Fruit fly (Drosophila melanogaster) whole organism, embryonic: ENCODE data around the gene CG46465.

Source experiments
- Antp ChIP-seq: fragments of 200-800 bp; sonication (Bioruptor generic); optimal IDR thresholded peaks from 3 replicates; lab custom pipeline; 2016; ENCODE audit warnings: missing biosample characterization, missing genetic modification characterization
- B-H1 ChIP-seq: fragments of 200-800 bp; sonication (Bioruptor generic); IDR thresholded peaks from 3 replicates; pipeline ENCODE4 v1.3.6; 2022; ENCODE audit warnings: missing biosample characterization, missing genetic modification characterization
- BEAF-32 ChIP-seq: fragments of 200-800 bp; sonication (Bioruptor generic); optimal IDR thresholded peaks from 3 replicates; lab custom pipeline; 2017; ENCODE audit warnings: missing biosample characterization, missing genetic modification characterization, mild to moderate bottlenecking, moderate library complexity, missing genetic modification reagents
- Bdp1 ChIP-seq: fragments of 200-800 bp; sonication (Bioruptor generic); optimal IDR thresholded peaks from 3 replicates; lab custom pipeline; 2016; ENCODE audit warnings: missing biosample characterization, missing genetic modification characterization
- CG12659 ChIP-seq: fragments of 200-800 bp; sonication (Bioruptor generic); optimal IDR thresholded peaks from 3 replicates; lab custom pipeline; 2017; ENCODE audit warnings: mild to moderate bottlenecking, missing biosample characterization, missing genetic modification reagents, missing genetic modification characterization
- CG15514 ChIP-seq: fragments of 200-800 bp; sonication (Bioruptor generic); optimal IDR thresholded peaks from 3 replicates; lab custom pipeline; 2017; ENCODE audit warnings: missing biosample characterization, missing genetic modification characterization, mild to moderate bottlenecking, moderate library complexity, missing genetic modification reagents
- CG1603 ChIP-seq: fragments of 200-800 bp; sonication (Bioruptor generic); optimal IDR thresholded peaks from 2 replicates; lab custom pipeline; 2019; ENCODE audit warnings: missing biosample characterization, mild to moderate bottlenecking, missing genetic modification characterization, moderate library complexity
- CG16813 ChIP-seq: fragments of 200-800 bp; sonication (Bioruptor generic); IDR thresholded peaks from 3 replicates; pipeline ENCODE4 v1.3.6; 2022; ENCODE audit warnings: missing biosample characterization, missing genetic modification characterization; ENCODE audit not compliant: partially characterized antibody
- CG2116 ChIP-seq: fragments of 200-800 bp; sonication (Bioruptor generic); optimal IDR thresholded peaks from 3 replicates; lab custom pipeline; 2018; ENCODE audit warnings: missing biosample characterization, mild to moderate bottlenecking, missing genetic modification characterization
- CG2202 ChIP-seq: fragments of 200-800 bp; sonication (Bioruptor generic); optimal IDR thresholded peaks from 2 replicates; lab custom pipeline; 2018; ENCODE audit warnings: missing biosample characterization, mild to moderate bottlenecking, missing genetic modification characterization
- CG30020 ChIP-seq: fragments of 200-800 bp; optimal IDR thresholded peaks from 2 replicates; lab custom pipeline; 2019; ENCODE audit warnings: missing biosample characterization, mild to moderate bottlenecking, missing genetic modification characterization, moderate library complexity
- CG32772 ChIP-seq: fragments of 200-800 bp; sonication (Bioruptor generic); IDR thresholded peaks from 2 replicates; pipeline ENCODE4 v1.3.6; 2022; ENCODE audit warnings: missing biosample characterization, missing genetic modification characterization
- CG3838 ChIP-seq: fragments of 200-800 bp; sonication (Bioruptor generic); optimal IDR thresholded peaks from 3 replicates; lab custom pipeline; 2016; ENCODE audit warnings: missing biosample characterization, missing genetic modification characterization
- CG42726 ChIP-seq: fragments of 200-800 bp; sonication (Bioruptor generic); IDR thresholded peaks from 2 replicates; pipeline ENCODE4 v1.3.6; 2022; ENCODE audit warnings: missing biosample characterization, missing genetic modification characterization; ENCODE audit not compliant: partially characterized antibody
- CG4328 ChIP-seq: fragments of 200-800 bp; sonication (Bioruptor generic); optimal IDR thresholded peaks from 3 replicates; lab custom pipeline; 2017; ENCODE audit warnings: missing biosample characterization, missing genetic modification reagents, missing genetic modification characterization
- CG4730 ChIP-seq: fragments of 200-800 bp; sonication (Bioruptor generic); IDR thresholded peaks from 2 replicates; pipeline ENCODE4 v1.3.6; 2022; ENCODE audit warnings: missing biosample characterization, missing genetic modification characterization
- CG5245 ChIP-seq: fragments of 200-800 bp; sonication (Bioruptor generic); optimal IDR thresholded peaks from 3 replicates; lab custom pipeline; 2016; ENCODE audit warnings: missing biosample characterization, missing genetic modification characterization
- CG6791 ChIP-seq: fragments of 200-800 bp; sonication (Bioruptor generic); IDR thresholded peaks from 3 replicates; pipeline ENCODE4 v1.3.6; 2022; ENCODE audit warnings: missing biosample characterization, missing genetic modification characterization; ENCODE audit not compliant: partially characterized antibody
- CG7745 ChIP-seq: fragments of 200-800 bp; sonication (Bioruptor generic); optimal IDR thresholded peaks from 2 replicates; lab custom pipeline; 2018; ENCODE audit warnings: missing biosample characterization, mild to moderate bottlenecking, missing genetic modification characterization, moderate library complexity
- CG7928 ChIP-seq: fragments of 200-800 bp; sonication (Bioruptor generic); optimal IDR thresholded peaks from 2 replicates; lab custom pipeline; 2017; ENCODE audit warnings: missing biosample characterization, mild to moderate bottlenecking, missing genetic modification characterization
- CG9932 ChIP-seq: fragments of 200-800 bp; sonication (Bioruptor generic); IDR thresholded peaks from 2 replicates; pipeline ENCODE4 v1.3.6; 2022; ENCODE audit warnings: missing biosample characterization, missing genetic modification characterization
- Dip3 ChIP-seq: fragments of 200-800 bp; sonication (Bioruptor generic); optimal IDR thresholded peaks from 3 replicates; lab custom pipeline; 2016; ENCODE audit warnings: missing biosample characterization, missing genetic modification characterization
- Dll ChIP-seq: fragments of 200-800 bp; sonication (Bioruptor generic); IDR thresholded peaks from 4 replicates; pipeline ENCODE4 v1.3.6; 2022; ENCODE audit warnings: missing biosample characterization, missing genetic modification characterization; ENCODE audit not compliant: partially characterized antibody
- Eip74EF ChIP-seq, 2 experiments: fragments of 200-800 bp in 1 of 2; fragments of >200 bp in 1 of 2; sonication (Bioruptor generic) in 1 of 2; optimal IDR thresholded peaks; 2 replicates each; lab custom pipeline; 2017 to 2019; ENCODE audit warnings: missing biosample characterization in 2 of 2, missing genetic modification characterization in 2 of 2, mild to moderate bottlenecking in 1 of 2, moderate library complexity in 1 of 2
- Elba2 ChIP-seq: fragments of 200-800 bp; sonication (Bioruptor generic); optimal IDR thresholded peaks from 3 replicates; lab custom pipeline; 2016; ENCODE audit warnings: missing biosample characterization, missing genetic modification characterization
- MESR4 ChIP-seq: fragments of 200-800 bp; sonication (Bioruptor generic); optimal IDR thresholded peaks from 2 replicates; lab custom pipeline; 2018; ENCODE audit warnings: missing biosample characterization, mild to moderate bottlenecking, missing genetic modification characterization, moderate library complexity
- NFAT ChIP-seq: fragments of 200-800 bp; sonication (Bioruptor generic); IDR thresholded peaks from 2 replicates; pipeline ENCODE4 v1.3.6; 2022; ENCODE audit warnings: missing biosample characterization, missing genetic modification characterization
- NK7.1 ChIP-seq: fragments of 200-800 bp; sonication (Bioruptor generic); optimal IDR thresholded peaks from 3 replicates; lab custom pipeline; 2016; ENCODE audit warnings: missing biosample characterization, missing genetic modification characterization
- Sin3A ChIP-seq: fragments of >200 bp; optimal IDR thresholded peaks from 2 replicates; lab custom pipeline; 2018
- TFAM ChIP-seq: fragments of 200-800 bp; sonication (Bioruptor generic); optimal IDR thresholded peaks from 2 replicates; lab custom pipeline; 2017; ENCODE audit warnings: missing biosample characterization, missing genetic modification characterization, inconsistent platforms
- Trl ChIP-seq, 3 experiments: fragments of >200 bp in 2 of 3; fragments of 200-800 bp in 1 of 3; sonication (Bioruptor generic) in 1 of 3; optimal IDR thresholded peaks; 2 replicates in 1 of 3; 3 replicates in 2 of 3; lab custom pipeline; 2016 to 2017; ENCODE audit warnings: missing biosample characterization in 1 of 3, missing genetic modification characterization in 1 of 3
- Xrp1 ChIP-seq: fragments of 200-800 bp; sonication (Bioruptor generic); IDR thresholded peaks from 2 replicates; pipeline ENCODE4 v1.3.6; 2022; ENCODE audit warnings: missing biosample characterization, missing genetic modification characterization
- YL-1 ChIP-seq: fragments of 200-800 bp; sonication (Bioruptor generic); optimal IDR thresholded peaks from 3 replicates; lab custom pipeline; 2017; ENCODE audit warnings: missing biosample characterization, mild to moderate bottlenecking, missing genetic modification characterization
- abd-A ChIP-seq: fragments of 200-800 bp; sonication (Bioruptor generic); optimal IDR thresholded peaks from 3 replicates; lab custom pipeline; 2019; ENCODE audit warnings: missing biosample characterization, mild to moderate bottlenecking, missing genetic modification characterization, moderate library complexity
- bowl ChIP-seq: fragments of 200-800 bp; sonication (Bioruptor generic); IDR thresholded peaks from 2 replicates; pipeline ENCODE4 v1.3.6; 2022; ENCODE audit warnings: missing biosample characterization, missing genetic modification characterization
- br ChIP-seq: fragments of >200 bp; optimal IDR thresholded peaks from 2 replicates; lab custom pipeline; 2017
- cg ChIP-seq: fragments of 200-800 bp; sonication (Bioruptor generic); optimal IDR thresholded peaks from 3 replicates; lab custom pipeline; 2019; ENCODE audit warnings: missing biosample characterization, mild to moderate bottlenecking, missing genetic modification characterization, moderate library complexity
- fd64A ChIP-seq: fragments of 200-800 bp; sonication (Bioruptor generic); optimal IDR thresholded peaks from 3 replicates; lab custom pipeline; 2018; ENCODE audit warnings: missing biosample characterization, mild to moderate bottlenecking, missing genetic modification characterization
- gsb ChIP-seq: fragments of 200-800 bp; sonication (Bioruptor generic); IDR thresholded peaks from 2 replicates; pipeline ENCODE4 v1.3.6; 2022; ENCODE audit warnings: missing biosample characterization, missing genetic modification characterization
- insv ChIP-seq, 2 experiments: fragments of 200-800 bp; sonication (Bioruptor generic); optimal IDR thresholded peaks; 3 replicates each; lab custom pipeline; 2016 to 2018; ENCODE audit warnings: missing biosample characterization in 2 of 2, missing genetic modification characterization in 2 of 2
- lbe ChIP-seq: fragments of 200-800 bp; sonication (Bioruptor generic); optimal IDR thresholded peaks from 2 replicates; lab custom pipeline; 2016; ENCODE audit warnings: missing biosample characterization, mild to moderate bottlenecking, missing genetic modification characterization
- nerfin-2 ChIP-seq: fragments of 200-800 bp; sonication (Bioruptor generic); IDR thresholded peaks from 2 replicates; pipeline ENCODE4 v1.3.6; 2022; ENCODE audit warnings: missing biosample characterization, missing genetic modification characterization; ENCODE audit not compliant: partially characterized antibody
- nmo ChIP-seq: fragments of 200-800 bp; sonication (Bioruptor generic); optimal IDR thresholded peaks from 2 replicates; lab custom pipeline; 2018; ENCODE audit warnings: missing biosample characterization, mild to moderate bottlenecking, missing genetic modification characterization, moderate library complexity
- pros ChIP-seq: fragments of 200-800 bp; sonication (Bioruptor generic); optimal IDR thresholded peaks from 3 replicates; lab custom pipeline; 2019; ENCODE audit warnings: missing biosample characterization, mild to moderate bottlenecking, missing genetic modification characterization, moderate library complexity
- row ChIP-seq: fragments of 200-800 bp; sonication (Bioruptor generic); IDR thresholded peaks from 3 replicates; pipeline ENCODE4 v1.3.6; 2022; ENCODE audit warnings: missing biosample characterization, missing genetic modification characterization
- sc ChIP-seq, 3 experiments: fragments of >200 bp in 2 of 3; fragments of 200-800 bp in 1 of 3; sonication (Bioruptor generic) in 1 of 3; optimal IDR thresholded peaks; 2 replicates in 2 of 3; 3 replicates in 1 of 3; lab custom pipeline; 2017; ENCODE audit warnings: mild to moderate bottlenecking in 1 of 3, missing biosample characterization in 1 of 3, missing genetic modification characterization in 1 of 3, missing genetic modification reagents in 1 of 3
- sob ChIP-seq: fragments of 200-800 bp; sonication (Bioruptor generic); IDR thresholded peaks from 2 replicates; pipeline ENCODE4 v1.3.6; 2022; ENCODE audit warnings: missing biosample characterization, missing genetic modification characterization
- sug ChIP-seq: fragments of 200-800 bp; optimal IDR thresholded peaks from 2 replicates; lab custom pipeline; 2019; ENCODE audit warnings: missing biosample characterization, mild to moderate bottlenecking, missing genetic modification characterization, moderate library complexity
- unc-4 ChIP-seq: fragments of 200-800 bp; sonication (Bioruptor generic); IDR thresholded peaks from 2 replicates; pipeline ENCODE4 v1.3.6; 2022; ENCODE audit warnings: missing biosample characterization, missing genetic modification characterization; ENCODE audit not compliant: partially characterized antibody
- vnd ChIP-seq: fragments of 200-800 bp; sonication (Bioruptor generic); IDR thresholded peaks from 3 replicates; pipeline ENCODE4 v1.3.6; 2022; ENCODE audit warnings: missing biosample characterization, missing genetic modification characterization; ENCODE audit not compliant: partially characterized antibody

The CG46465 gene

DNA sequence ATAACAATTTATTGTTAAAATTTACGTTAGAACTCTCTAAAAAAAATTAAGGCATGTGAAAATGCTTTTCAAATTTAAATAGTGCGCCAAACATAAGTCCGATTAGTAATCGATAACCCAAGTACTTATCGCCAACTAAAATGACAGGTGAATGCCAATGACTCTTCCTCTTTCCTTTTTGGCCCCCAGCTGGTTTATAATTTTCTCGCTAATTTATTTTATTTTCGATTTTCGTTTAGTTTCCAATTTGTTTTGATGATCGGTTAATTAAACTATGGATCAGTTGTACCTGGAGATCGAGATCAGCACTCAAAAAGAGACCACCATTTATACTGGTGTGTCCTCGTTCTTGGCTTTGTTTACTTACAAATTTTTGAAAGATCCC, 43.6 kb upstream of the CG46465 start, which contains the start of gene CG10428 (continued):
- TF ChIP-seq nmo (GFP tag; lab: Kevin White, UChicago) (no peak), vnd (peak; percentile 41; the same call in 1 of the 3 replicates), sug (tag; lab: Kevin White, UChicago) (peak; percentile 99), sc (optimal IDR thresholded peaks at IDR 0.05; lab: Kevin White, UChicago) (no peak), sc (GFP tag; optimal IDR thresholded peaks at IDR 0.05; lab: Kevin White, UChicago) (no peak), CG15514 (GFP tag; lab: Kevin White, UChicago) (peak; percentile 36), Xrp1 (GFP tag; lab: Robert Waterston, UW) (no peak), CG32772 (GFP tag; lab: Robert Waterston, UW) (no peak), unc-4 (GFP tag; lab: Robert Waterston, UW) (peak; percentile 60), row (no peak), TFAM (GFP tag; lab: Kevin White, UChicago) (no peak), BEAF-32 (GFP tag; lab: Kevin White, UChicago) (peak; percentile 55), CG16813 (GFP tag; lab: Robert Waterston, UW) (peak; percentile 43; the same call in 2 of the 3 replicates), CG4328 (GFP tag; lab: Kevin White, UChicago) (no peak), Trl (optimal IDR thresholded peaks at IDR 0.05; lab: Kevin White, UChicago) (no peak), Trl (GFP tag; optimal IDR thresholded peaks at IDR 0.05; lab: Kevin White, UChicago) (no peak), B-H1 (GFP tag; lab: Robert Waterston, UW) (no peak), CG30020 (tag; lab: Kevin White, UChicago) (no peak), bowl (no peak), CG4730 (GFP tag; lab: Robert Waterston, UW) (no peak), CG5245 (GFP tag; lab: Kevin White, UChicago) (no peak), CG2116 (GFP tag; lab: Kevin White, UChicago) (peak; percentile 60), MESR4 (GFP tag; lab: Kevin White, UChicago) (peak; percentile 56), NK7.1 (no peak), CG7745 (peak; percentile 97), CG2202 (tag; lab: Kevin White, UChicago) (no peak), gsb (no peak), pros (no peak), fd64A (GFP tag; lab: Kevin White, UChicago) (no peak), Sin3A (no peak), br (lab: Kevin White, UChicago) (no peak), CG7928 (GFP tag; lab: Kevin White, UChicago) (no peak), Elba2 (GFP tag; lab: Kevin White, UChicago) (no peak), Eip74EF (GFP tag; optimal IDR thresholded peaks at IDR 0.05; lab: Kevin White, UChicago) (no peak), CG42726 (no peak), Dll (peak; percentile 59; the same call in 1 of the 4 replicates), lbe (no peak), Antp (GFP tag; lab: Kevin White, UChicago) (no peak), CG6791 (GFP tag; lab: Robert Waterston, UW) (peak; percentile 34; the same call in 1 of the 3 replicates), CG3838 (no peak), sob (GFP tag; lab: Robert Waterston, UW) (no peak), cg (GFP tag; lab: Kevin White, UChicago) (no peak), CG9932 (no peak), insv (GFP tag; optimal IDR thresholded peaks at IDR 0.05; lab: Kevin White, UChicago) (no peak), CG1603 (tag; lab: Kevin White, UChicago) (peak; percentile 26), YL-1 (GFP tag; lab: Kevin White, UChicago) (no peak), Bdp1 (GFP tag; lab: Kevin White, UChicago) (no peak), NFAT (GFP tag; lab: Robert Waterston, UW) (no peak), nerfin-2 (peak; percentile 46; the same call in 1 of the 2 replicates), Dip3 (GFP tag; lab: Kevin White, UChicago) (no peak), CG12659 (peak; percentile 31), abd-A (tag; lab: Kevin White, UChicago) (no peak)
